Fruit fly (Drosophila melanogaster) whole organism, prepupa: ENCODE results near the gene O-fut2.

Experiments
- CG34406 ChIP-seq: fragments of 200-800 bp; sonication (Bioruptor generic); optimal IDR thresholded peaks from 3 replicates; lab custom pipeline; 2016; ENCODE audit warnings: missing biosample characterization, missing genetic modification characterization
- CG6792 ChIP-seq: fragments of 200-800 bp; sonication (Bioruptor generic); optimal IDR thresholded peaks from 3 replicates; lab custom pipeline; 2016; ENCODE audit warnings: missing biosample characterization, missing genetic modification characterization
- Ets21C ChIP-seq: fragments of 200-800 bp; sonication (Bioruptor generic); optimal IDR thresholded peaks from 3 replicates; lab custom pipeline; 2016; ENCODE audit warnings: missing biosample characterization, missing genetic modification characterization
- Lpt ChIP-seq: fragments of 200-800 bp; sonication (Bioruptor generic); optimal IDR thresholded peaks from 3 replicates; lab custom pipeline; 2016; ENCODE audit warnings: missing biosample characterization, missing genetic modification characterization
- Sox102F ChIP-seq: fragments of 200-800 bp; sonication (Bioruptor generic); optimal IDR thresholded peaks from 2 replicates; lab custom pipeline; 2016; ENCODE audit warnings: missing biosample characterization, mild to moderate bottlenecking, missing genetic modification characterization
- cyc ChIP-seq: fragments of 200-800 bp; sonication (Bioruptor generic); optimal IDR thresholded peaks from 3 replicates; lab custom pipeline; 2016; ENCODE audit warnings: missing biosample characterization, missing genetic modification characterization
- fd59A ChIP-seq: fragments of 200-800 bp; sonication (Bioruptor generic); optimal IDR thresholded peaks from 2 replicates; lab custom pipeline; 2017; ENCODE audit warnings: missing biosample characterization, mild to moderate bottlenecking, missing genetic modification characterization, missing genetic modification reagents
- fd85E ChIP-seq: fragments of 200-800 bp; sonication (Bioruptor generic); optimal IDR thresholded peaks from 3 replicates; lab custom pipeline; 2016; ENCODE audit warnings: missing biosample characterization, missing genetic modification characterization
- pdm3 ChIP-seq: fragments of 200-800 bp; sonication (Bioruptor generic); optimal IDR thresholded peaks from 3 replicates; lab custom pipeline; 2016; ENCODE audit warnings: missing biosample characterization, missing genetic modification characterization
- vri ChIP-seq: fragments of 200-800 bp; sonication (Bioruptor generic); optimal IDR thresholded peaks from 3 replicates; lab custom pipeline; 2016; ENCODE audit warnings: missing biosample characterization, mild to moderate bottlenecking, missing genetic modification characterization

dm6 chrX:1460278-1460872 is 5.4 kb downstream of the O-fut2 start, which contains the start of gene Lrpprc2:
- TF ChIP-seq Sox102F = no peak
- no peak for TF ChIP-seq cyc
- TF ChIP-seq CG34406 (GFP tag; lab: Kevin White, UChicago) = no peak
- no peak for TF ChIP-seq vri (GFP tag; lab: Kevin White, UChicago)
- TF ChIP-seq Ets21C (GFP tag; lab: Kevin White, UChicago) = no peak
- no peak for TF ChIP-seq pdm3 (GFP tag; lab: Kevin White, UChicago)
- TF ChIP-seq CG6792 (GFP tag; lab: Kevin White, UChicago) = no peak
- no peak for TF ChIP-seq Lpt
- no peak for TF ChIP-seq fd59A
- TF ChIP-seq fd85E (GFP tag; lab: Kevin White, UChicago) = no peak
